Worm (Caenorhabditis elegans) whole organism, L4/young adult: ENCODE data around the gene srh-246.

ENCODE experiments used
- W03F9.2 ChIP-seq: fragments of 150-350 bp; optimal IDR thresholded peaks from 2 replicates; lab custom pipeline; 2014; ENCODE audit warnings: missing biosample characterization, missing genetic modification characterization
- dao-5 ChIP-seq: sonication (generic microtip); optimal IDR thresholded peaks from 2 replicates; lab custom pipeline; 2016; ENCODE audit warnings: missing genotype, missing genetic modification characterization, moderate library complexity, missing compliant biosample characterization
- him-1 ChIP-seq: sonication (generic microtip); optimal IDR thresholded peaks from 2 replicates; lab custom pipeline; 2016; ENCODE audit warnings: missing genotype, missing genetic modification reagents, missing genetic modification characterization, missing compliant biosample characterization

srh-246 gene

DNA sequence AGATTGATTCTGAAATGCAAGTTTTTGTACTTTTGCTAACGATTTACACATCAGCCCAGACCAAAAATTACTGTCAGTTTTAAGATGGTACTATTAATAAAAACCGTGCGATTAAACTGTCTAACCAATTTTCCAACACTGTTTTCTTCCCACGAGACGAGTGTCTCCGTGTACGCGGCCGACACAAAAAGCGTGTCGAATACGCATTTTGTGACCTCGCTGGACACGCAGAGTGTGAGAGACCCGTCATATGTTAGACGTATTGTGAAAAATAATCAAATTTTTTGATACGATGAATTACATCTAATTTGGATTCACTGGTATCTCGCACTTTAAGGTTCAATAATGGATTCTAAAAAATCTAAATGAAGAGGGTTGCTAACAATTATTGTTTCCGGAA is 21.9 kb downstream of the srh-246 start:
- TF ChIP-seq dao-5 (tag; lab: Kevin White, UChicago) (no peak), W03F9.2 (tag; lab: Kevin White, UChicago) (no peak), him-1 (no peak)

DNA sequence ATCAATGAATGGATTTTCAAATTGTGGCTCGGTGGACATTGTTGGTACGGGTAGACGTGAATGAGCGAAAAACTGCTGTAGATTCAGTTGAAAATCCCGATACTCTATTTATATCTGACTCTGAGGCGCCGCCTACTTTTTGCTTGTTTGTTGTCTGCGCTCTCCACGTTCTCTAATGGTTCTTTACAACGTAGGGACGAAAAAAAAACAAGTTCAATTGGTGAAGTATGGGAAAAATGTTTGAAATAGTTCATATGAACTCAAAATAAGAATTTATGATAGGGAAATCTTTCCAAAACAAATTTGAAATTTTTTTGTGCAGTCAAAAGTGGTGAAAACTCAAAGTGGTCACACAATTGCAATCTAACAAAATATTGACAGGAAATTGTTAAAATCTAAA is 22.7 kb downstream of the srh-246 start, which contains the start of gene F48G7.10:
Gene F48G7.10 (minus strand): TSS at position 101 of the 400 bp plus-strand sequence.
- no peak for TF ChIP-seq dao-5 (tag; lab: Kevin White, UChicago)
- no peak for TF ChIP-seq W03F9.2 (tag; lab: Kevin White, UChicago)
- no peak for TF ChIP-seq him-1

DNA sequence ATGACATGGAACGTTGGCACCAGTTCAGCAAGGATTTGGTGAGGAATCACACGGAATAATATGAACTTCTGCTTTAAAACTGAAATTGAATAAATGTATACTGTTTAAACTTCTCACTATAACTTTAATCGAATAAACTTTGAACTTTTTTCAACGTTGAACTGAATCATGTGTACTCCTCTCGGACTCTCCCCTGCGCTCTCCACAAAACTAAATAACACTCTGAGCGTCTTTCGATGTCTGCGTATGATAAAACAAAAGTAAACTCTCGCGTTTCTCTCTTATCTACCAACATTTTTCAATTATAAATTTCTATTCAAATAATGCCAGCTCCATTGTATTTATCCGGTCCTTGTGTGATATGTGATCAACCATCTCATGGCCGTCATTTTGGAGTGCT is 25.7 kb downstream of the srh-246 start:
- no peak for TF ChIP-seq W03F9.2 (tag; lab: Kevin White, UChicago)
- TF ChIP-seq dao-5 (tag; lab: Kevin White, UChicago) = no peak
- no peak for TF ChIP-seq him-1

DNA sequence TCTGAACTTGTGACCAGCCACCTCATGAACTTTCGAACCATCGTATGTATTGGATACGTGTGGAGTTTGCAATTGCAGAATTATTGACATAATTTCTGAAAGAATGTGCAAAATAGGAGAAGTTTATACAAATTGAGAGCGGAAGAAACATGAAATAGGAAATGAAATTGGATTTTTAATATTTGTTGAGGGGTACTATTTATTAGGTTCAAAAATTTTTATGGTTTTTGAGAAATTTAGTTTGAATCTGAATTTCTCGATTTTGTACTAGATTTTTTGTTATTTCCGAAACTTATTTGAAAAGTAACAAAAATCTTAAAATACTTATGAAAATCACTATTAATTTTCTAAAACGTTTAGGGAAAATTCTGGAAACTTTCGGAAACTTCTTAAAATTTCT is 29.1 kb downstream of the srh-246 start, which contains the start of gene F48G7.9:
Gene F48G7.9 (minus strand): TSS at position 101 of the 400 bp plus-strand sequence.
- TF ChIP-seq W03F9.2 (tag; lab: Kevin White, UChicago) = no peak
- TF ChIP-seq dao-5 (tag; lab: Kevin White, UChicago) = no peak
- no peak for TF ChIP-seq him-1

DNA sequence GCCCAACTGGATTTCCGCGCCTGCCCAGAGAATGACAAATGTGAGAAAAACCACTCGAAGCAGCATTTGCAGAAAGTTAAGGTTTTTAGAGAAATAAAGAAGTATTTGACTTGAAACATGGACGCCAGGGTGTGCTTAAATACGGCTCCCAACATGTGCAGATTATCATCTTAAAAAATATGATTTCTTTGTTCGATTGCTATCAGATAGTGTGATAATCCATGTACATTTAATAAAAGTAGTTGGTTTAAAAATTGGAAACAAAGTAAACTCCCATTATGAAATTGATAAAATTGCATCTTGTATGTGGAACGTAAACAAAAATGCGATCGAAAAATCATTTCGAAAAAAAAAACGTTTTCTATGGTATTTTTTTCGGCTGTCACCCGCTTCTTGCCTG is 30.0 kb downstream of the srh-246 start, which contains the start of gene F48G7.8:
Gene F48G7.8 (minus strand): TSS at position 101 of the 400 bp plus-strand sequence.
- TF ChIP-seq W03F9.2 (tag; lab: Kevin White, UChicago) (no peak), dao-5 (tag; lab: Kevin White, UChicago) (no peak), him-1 (no peak)

DNA sequence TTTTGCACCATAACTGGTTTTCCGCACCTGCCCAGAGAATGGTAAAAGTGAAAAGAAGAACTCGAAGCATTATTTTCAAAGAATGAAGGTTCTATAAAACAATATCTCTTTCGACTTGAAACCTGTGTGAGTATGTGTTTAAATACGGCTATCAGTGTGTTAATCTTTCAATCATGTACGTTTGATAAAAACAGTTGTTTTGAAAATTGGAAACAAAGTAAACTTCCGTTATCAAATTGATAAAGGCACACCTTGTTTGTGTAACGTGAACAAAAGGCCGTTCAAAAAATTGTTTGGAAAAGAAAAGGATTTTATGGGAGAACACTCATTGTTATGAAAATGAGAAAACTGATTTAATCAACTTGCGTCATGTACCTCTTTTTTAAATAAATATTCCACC is 31.3 kb downstream of the srh-246 start, which contains the start of gene F48G7.7:
Gene F48G7.7 (minus strand): TSS at position 101 of the 400 bp plus-strand sequence.
- TF ChIP-seq dao-5 (tag; lab: Kevin White, UChicago) = no peak
- TF ChIP-seq W03F9.2 (tag; lab: Kevin White, UChicago) = no peak
- no peak for TF ChIP-seq him-1

DNA sequence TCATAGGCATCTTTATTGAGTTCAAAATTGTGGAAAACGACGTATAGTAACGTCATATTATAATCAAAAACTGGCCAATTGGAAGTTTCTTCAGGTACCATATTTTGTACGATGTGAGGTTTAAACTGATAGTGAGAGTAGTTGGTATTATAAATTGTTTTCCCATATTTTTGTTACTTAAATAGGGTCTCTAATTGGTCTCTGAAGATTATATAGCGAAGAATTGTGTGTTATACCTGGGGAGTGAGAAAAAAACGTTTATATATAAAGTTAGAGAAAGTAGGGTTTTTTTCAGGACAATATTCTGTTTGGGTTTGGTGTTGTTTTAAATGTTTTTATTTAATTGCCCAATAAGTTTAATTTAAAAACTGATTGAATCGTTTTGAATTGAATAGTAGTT is 32.7 kb downstream of the srh-246 start, which contains the start of gene srt-17:
Gene srt-17 (minus strand): TSS at position 101 of the 400 bp plus-strand sequence.
- TF ChIP-seq him-1 (no peak), W03F9.2 (tag; lab: Kevin White, UChicago) (no peak), dao-5 (tag; lab: Kevin White, UChicago) (no peak)

DNA sequence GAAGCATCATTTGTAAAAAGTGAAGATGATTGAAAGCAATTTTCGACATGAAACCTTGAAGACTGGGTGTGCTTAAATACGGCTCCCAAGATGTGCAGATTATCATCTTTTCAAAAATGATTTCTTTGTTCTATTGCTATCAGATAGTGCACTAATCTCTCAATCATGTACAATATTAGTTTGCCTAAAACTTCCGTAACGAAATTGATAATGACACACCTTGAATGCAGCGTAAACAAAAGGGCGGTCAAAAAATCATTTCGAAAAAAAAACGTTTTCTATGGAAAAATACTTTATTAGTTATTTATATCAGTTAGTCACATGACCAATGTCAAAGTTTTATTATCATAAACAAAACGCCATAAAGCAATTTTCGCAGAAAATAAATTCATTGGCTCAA is 34.7 kb downstream of the srh-246 start, which contains the start of gene F48G7.5:
Gene F48G7.5 (minus strand): TSS at position 34 of the 400 bp plus-strand sequence.
- no peak for TF ChIP-seq him-1
- TF ChIP-seq dao-5 (tag; lab: Kevin White, UChicago) = no peak
- no peak for TF ChIP-seq W03F9.2 (tag; lab: Kevin White, UChicago)

DNA sequence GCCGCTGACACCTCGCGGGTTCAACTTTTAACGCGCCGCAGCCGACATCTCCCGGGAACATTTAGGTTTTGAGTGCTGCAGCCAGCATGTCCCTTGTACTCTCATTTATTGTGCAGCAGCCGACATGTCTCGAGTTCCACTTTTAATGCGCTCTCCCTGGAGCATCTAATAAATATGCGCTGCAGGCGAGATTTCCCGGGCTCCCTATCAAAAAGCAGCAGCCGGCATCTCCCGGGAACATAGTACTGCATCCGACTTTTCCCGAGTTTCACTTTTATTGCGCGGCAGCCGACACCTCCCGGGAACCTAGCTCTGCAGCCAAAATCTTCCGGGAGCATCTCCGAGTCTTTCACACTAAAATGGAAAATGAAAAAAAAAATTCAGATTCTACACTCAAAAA is 36.6 kb downstream of the srh-246 start:
- TF ChIP-seq W03F9.2 (tag; lab: Kevin White, UChicago) = no peak
- TF ChIP-seq him-1 = no peak

DNA sequence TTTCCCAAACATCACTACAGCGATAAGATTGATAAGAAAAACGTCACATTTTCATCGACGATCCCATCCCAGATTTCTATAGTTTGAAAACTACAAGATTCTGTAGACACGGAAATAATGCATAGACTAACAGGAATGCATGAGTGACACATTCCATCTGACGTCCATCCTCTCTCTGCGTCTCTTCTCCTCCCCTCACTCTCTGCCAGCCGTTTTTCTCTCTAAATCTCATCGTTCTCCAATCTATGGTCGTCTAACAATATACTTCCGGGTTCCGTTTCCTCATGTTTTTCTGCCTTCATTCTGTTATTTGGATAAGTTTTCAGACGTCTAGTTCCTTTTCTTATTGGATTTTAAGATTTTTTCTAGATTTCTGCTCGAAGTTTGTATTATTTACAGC is 38.5 kb downstream of the srh-246 start, which contains the start of gene F48G7.4:
Gene F48G7.4 (plus strand): TSS at position 400 of the 400 bp plus-strand sequence.
- TF ChIP-seq W03F9.2 (tag; lab: Kevin White, UChicago) (peak; percentile 36), him-1 (no peak)

DNA sequence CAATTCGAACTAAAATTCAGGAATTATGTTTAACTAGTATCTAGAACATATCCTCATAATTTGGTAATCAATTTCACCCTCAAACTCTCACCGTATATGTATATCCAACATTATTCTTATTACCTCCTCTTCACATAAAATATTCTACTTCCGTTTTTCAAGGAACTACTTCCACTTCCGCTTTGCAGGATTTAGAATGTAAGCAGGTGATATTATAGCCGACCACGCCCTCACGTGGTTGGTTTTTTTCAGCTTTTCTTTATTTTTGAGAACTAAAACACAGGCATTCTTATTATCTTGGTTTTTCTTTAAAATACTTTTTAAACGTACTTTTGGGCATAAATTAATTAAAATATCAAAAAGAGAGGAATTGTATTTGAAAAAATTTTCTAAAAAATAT is 39.7 kb downstream of the srh-246 start:
- TF ChIP-seq W03F9.2 (tag; lab: Kevin White, UChicago) (no peak), dao-5 (tag; lab: Kevin White, UChicago) (no peak), him-1 (no peak)

DNA sequence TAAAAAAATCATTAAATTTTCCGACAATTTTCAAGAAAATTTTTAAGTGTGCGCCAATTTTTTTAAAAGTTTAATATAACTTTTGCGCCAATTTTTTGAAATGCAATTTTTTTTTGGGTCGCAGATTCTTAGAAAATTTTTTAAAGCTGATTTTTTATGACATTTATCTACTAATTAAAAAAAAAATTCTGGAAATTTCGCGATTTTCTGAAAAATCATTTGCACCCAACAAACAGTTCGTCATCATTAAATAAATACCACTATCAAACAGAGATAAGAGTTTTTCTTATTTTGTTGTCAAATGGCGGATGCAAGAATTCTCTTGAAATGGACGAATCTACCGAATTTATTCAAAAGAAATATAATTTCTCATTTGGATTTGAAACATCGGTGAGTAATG is 42.3 kb downstream of the srh-246 start, which contains the start of gene F48G7.13:
Gene F48G7.13 (plus strand): TSS at position 301 of the 400 bp plus-strand sequence.
- TF ChIP-seq dao-5 (tag; lab: Kevin White, UChicago) (no peak), W03F9.2 (tag; lab: Kevin White, UChicago) (no peak), him-1 (no peak)

DNA sequence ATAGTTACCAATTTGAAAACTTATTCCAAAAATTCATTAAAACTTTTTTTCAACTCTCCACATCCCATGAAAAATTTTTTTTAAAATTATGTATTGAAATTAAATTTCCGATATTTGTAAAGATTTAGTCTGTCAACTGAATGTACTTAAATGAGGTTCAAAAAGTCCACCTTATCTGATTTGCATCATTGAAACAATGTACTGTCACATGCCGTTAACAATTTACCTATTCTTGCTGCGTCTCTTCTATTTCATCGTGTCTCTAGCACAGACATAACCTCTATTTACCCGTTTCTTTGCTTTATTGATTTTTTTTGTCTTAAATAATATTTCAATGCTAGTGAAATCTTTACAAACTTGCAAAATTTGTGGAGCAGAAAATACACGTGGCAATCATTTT is 47.4 kb downstream of the srh-246 start, which contains the start of gene nhr-90:
Gene nhr-90 (plus strand): TSS at position 296 of the 400 bp plus-strand sequence.
- no peak for TF ChIP-seq dao-5 (tag; lab: Kevin White, UChicago)
- no peak for TF ChIP-seq him-1
- no peak for TF ChIP-seq W03F9.2 (tag; lab: Kevin White, UChicago)

DNA sequence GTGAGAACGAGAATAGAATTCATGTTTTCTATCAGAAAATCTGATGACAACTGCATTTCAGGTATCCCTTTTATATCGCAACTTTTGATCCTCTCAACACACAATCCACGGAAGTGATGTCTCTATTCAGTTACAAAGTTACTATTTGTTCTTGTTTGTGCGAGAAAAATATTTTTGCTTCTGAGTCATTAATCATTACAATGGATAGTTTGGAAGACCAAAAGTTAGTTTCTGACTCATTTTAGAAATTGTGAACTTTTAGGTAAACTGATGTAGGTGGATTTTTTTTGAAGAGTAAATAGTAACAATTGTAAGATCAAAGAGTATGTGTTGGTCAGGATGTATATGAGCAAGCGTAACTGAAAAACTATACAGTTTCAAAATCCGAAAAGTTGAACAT is 47.9 kb downstream of the srh-246 start, which contains the start of gene srlf-36:
Gene srlf-36 (minus strand): TSS at position 101 of the 400 bp plus-strand sequence.
- TF ChIP-seq him-1 (no peak), dao-5 (tag; lab: Kevin White, UChicago) (no peak), W03F9.2 (tag; lab: Kevin White, UChicago) (no peak)

DNA sequence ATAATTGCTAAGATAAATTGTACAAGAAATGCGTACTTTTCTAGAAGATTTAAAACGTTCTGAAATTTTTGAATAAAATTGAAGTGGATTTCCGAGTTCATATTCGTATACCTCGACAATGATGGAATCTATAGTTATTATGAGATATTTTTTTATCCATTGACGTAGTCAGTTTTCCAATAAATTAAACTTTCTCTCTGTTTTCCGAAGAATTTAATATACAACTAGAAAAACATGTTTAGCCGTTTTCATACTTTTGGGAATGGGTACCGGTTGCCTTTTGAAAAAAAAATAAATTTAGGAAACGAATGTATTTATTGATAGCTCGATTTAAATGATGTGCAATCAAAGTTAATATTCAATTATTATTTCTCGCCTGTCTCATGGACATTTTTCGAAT is 48.7 kb downstream of the srh-246 start, which contains the start of gene srw-109:
Gene srw-109 (minus strand): TSS at position 101 of the 400 bp plus-strand sequence.
- no peak for TF ChIP-seq W03F9.2 (tag; lab: Kevin White, UChicago)
- TF ChIP-seq dao-5 (tag; lab: Kevin White, UChicago) = no peak
- TF ChIP-seq him-1 = no peak
